Fruit fly (Drosophila melanogaster): ENCODE results near the gene Polr2G.

DNA sequence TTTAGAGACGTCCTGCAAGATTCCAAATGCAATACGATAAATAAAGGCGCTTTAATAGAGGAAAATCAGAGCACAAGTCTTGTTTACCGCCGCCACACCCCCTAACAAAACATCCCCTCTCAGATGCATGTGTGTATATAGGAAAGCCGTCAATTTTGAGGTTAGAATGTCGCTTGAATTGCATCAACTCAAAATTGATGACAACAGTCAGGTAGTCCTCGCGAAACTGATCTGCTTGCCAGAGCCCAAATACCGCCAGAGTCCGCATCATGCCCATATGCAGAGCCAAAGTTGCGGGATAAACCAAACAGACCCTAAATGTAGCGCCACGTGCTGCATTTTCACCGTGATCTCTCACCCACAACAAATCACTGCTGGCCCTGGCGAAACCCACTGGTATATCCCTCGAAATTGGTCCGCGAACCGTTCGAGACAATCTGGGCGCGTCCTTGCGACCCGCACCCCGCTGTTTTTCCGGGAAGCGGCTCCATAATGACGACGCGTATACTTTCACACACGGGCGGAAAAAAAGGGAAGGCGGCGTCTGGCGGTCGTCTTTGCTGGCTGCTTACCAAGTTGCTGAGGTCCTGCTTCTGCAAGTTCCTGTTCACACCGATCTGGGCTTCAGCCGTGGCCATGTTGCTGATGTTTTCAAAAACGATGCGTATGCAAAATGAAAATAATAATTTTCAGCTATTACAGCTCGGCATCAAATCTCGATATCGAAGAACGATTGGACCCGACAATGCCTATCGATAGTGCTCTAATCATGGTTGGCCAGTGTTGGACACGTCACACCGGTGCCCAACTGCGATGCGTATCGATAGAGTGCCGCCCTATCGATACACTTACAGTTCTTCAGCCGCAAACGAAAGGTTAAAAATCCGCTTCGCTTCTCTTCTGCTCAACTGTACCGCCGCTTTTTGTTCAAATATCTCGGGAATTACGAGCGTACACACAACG lies 40.0 kb upstream of the Polr2G start, which contains the start of the genes eIF2gamma and Set:
- TF ChIP-seq psq (GFP tag; optimal IDR thresholded peaks at IDR 0.05) (peak; percentile 14), Hr78 (GFP tag; optimal IDR thresholded peaks at IDR 0.05) (no peak), CG32264 (GFP tag; optimal IDR thresholded peaks at IDR 0.05) (no peak), Rel (GFP tag; optimal IDR thresholded peaks at IDR 0.05) (no peak), Rel (tag; optimal IDR thresholded peaks at IDR 0.05) (peak; percentile 54), foxo (GFP tag; optimal IDR thresholded peaks at IDR 0.05) (no peak), Abd-B (GFP tag; optimal IDR thresholded peaks at IDR 0.05) (no peak), Dif (GFP tag; optimal IDR thresholded peaks at IDR 0.05; ENCODE audit: partially characterized antibody) (no peak), CG9705 (GFP tag; optimal IDR thresholded peaks at IDR 0.05) (peak; percentile 3), usp (GFP tag; optimal IDR thresholded peaks at IDR 0.05) (no peak), Myc (optimal IDR thresholded peaks at IDR 0.05) (peak; percentile 10)
